Fruit fly (Drosophila melanogaster) whole organism, embryonic: ENCODE results near the gene CG32313.
A peak's percentile ranks its signal among the peaks of the same experiment; 100 is the strongest.

Experiments used
- Atf-2 ChIP-seq: fragments of 200-800 bp; sonication (Bioruptor generic); optimal IDR thresholded peaks from 2 replicates; lab custom pipeline; 2016; ENCODE audit warnings: missing biosample characterization, missing genetic modification characterization
- Atf3 ChIP-seq: fragments of 200-800 bp; sonication (Bioruptor generic); optimal IDR thresholded peaks from 3 replicates; lab custom pipeline; 2016; ENCODE audit warnings: missing biosample characterization, missing genetic modification characterization
- Atf6 ChIP-seq: fragments of 200-800 bp; sonication (Bioruptor generic); IDR thresholded peaks from 2 replicates; pipeline ENCODE4 v1.3.6; 2022; ENCODE audit warnings: missing biosample characterization, missing genetic modification characterization
- BEAF-32 ChIP-seq: fragments of 200-800 bp; sonication (Bioruptor generic); optimal IDR thresholded peaks from 3 replicates; lab custom pipeline; 2017; ENCODE audit warnings: missing biosample characterization, missing genetic modification characterization, mild to moderate bottlenecking, moderate library complexity, missing genetic modification reagents
- CG10431 ChIP-seq: fragments of 200-800 bp; sonication (Bioruptor generic); optimal IDR thresholded peaks from 3 replicates; lab custom pipeline; 2018; ENCODE audit warnings: missing biosample characterization, mild to moderate bottlenecking, missing genetic modification characterization
- CG12769 ChIP-seq: fragments of 200-800 bp; sonication (Bioruptor generic); optimal IDR thresholded peaks from 2 replicates; lab custom pipeline; 2019; ENCODE audit warnings: missing biosample characterization, mild to moderate bottlenecking, missing genetic modification characterization, moderate library complexity
- CG13287 ChIP-seq: fragments of 200-800 bp; sonication (Bioruptor generic); IDR thresholded peaks from 2 replicates; pipeline ENCODE4 v1.3.6; 2022; ENCODE audit warnings: missing biosample characterization, missing genetic modification characterization; ENCODE audit not compliant: partially characterized antibody
- CG15011 ChIP-seq: fragments of 200-800 bp; sonication (Bioruptor generic); optimal IDR thresholded peaks from 3 replicates; lab custom pipeline; 2018; ENCODE audit warnings: missing biosample characterization, mild to moderate bottlenecking, missing genetic modification characterization
- CG15073 ChIP-seq: fragments of 200-800 bp; sonication (Bioruptor generic); optimal IDR thresholded peaks from 2 replicates; lab custom pipeline; 2016; ENCODE audit warnings: missing biosample characterization, missing genetic modification characterization
- CG17359 ChIP-seq: fragments of 200-800 bp; sonication (Bioruptor generic); optimal IDR thresholded peaks from 3 replicates; lab custom pipeline; 2018; ENCODE audit warnings: missing biosample characterization, mild to moderate bottlenecking, missing genetic modification characterization, moderate library complexity
- CG18764 ChIP-seq: fragments of 200-800 bp; sonication (Bioruptor generic); optimal IDR thresholded peaks from 3 replicates; lab custom pipeline; 2016; ENCODE audit warnings: missing biosample characterization, missing genetic modification characterization
- CG31224 ChIP-seq: fragments of 200-800 bp; sonication (Bioruptor generic); IDR thresholded peaks from 2 replicates; pipeline ENCODE4 v1.3.6; 2022; ENCODE audit warnings: missing biosample characterization, missing genetic modification characterization
- CG3281 ChIP-seq: fragments of 200-800 bp; sonication (Bioruptor generic); optimal IDR thresholded peaks from 3 replicates; lab custom pipeline; 2017; ENCODE audit warnings: missing biosample characterization, mild to moderate bottlenecking, missing genetic modification characterization
- CG33557 ChIP-seq: fragments of 200-800 bp; sonication (Bioruptor generic); optimal IDR thresholded peaks from 2 replicates; lab custom pipeline; 2019; ENCODE audit warnings: missing biosample characterization, mild to moderate bottlenecking, missing genetic modification characterization, moderate library complexity
- CG4404 ChIP-seq: fragments of 200-800 bp; sonication (Bioruptor generic); IDR thresholded peaks from 2 replicates; pipeline ENCODE4 v1.3.6; 2022; ENCODE audit warnings: missing biosample characterization, missing genetic modification characterization
- CG5245 ChIP-seq: fragments of 200-800 bp; sonication (Bioruptor generic); optimal IDR thresholded peaks from 3 replicates; lab custom pipeline; 2016; ENCODE audit warnings: missing biosample characterization, missing genetic modification characterization
- CG6175 ChIP-seq: fragments of 200-800 bp; sonication (Bioruptor generic); IDR thresholded peaks from 3 replicates; pipeline ENCODE4 v1.3.6; 2022; ENCODE audit warnings: missing biosample characterization, missing genetic modification characterization
- CG8281 ChIP-seq: fragments of 200-800 bp; sonication (Bioruptor generic); optimal IDR thresholded peaks from 2 replicates; lab custom pipeline; 2018; ENCODE audit warnings: missing biosample characterization, mild to moderate bottlenecking, missing genetic modification characterization, moderate library complexity
- CG8388 ChIP-seq: fragments of 200-800 bp; sonication (Bioruptor generic); optimal IDR thresholded peaks from 2 replicates; lab custom pipeline; 2019; ENCODE audit warnings: missing biosample characterization, mild to moderate bottlenecking, missing genetic modification characterization, moderate library complexity
- CG9215 ChIP-seq: fragments of 200-800 bp; sonication (Bioruptor generic); IDR thresholded peaks from 2 replicates; pipeline ENCODE4 v1.3.6; 2022; ENCODE audit warnings: missing biosample characterization, missing genetic modification characterization
- CG9437 ChIP-seq: fragments of 200-800 bp; sonication (Bioruptor generic); optimal IDR thresholded peaks from 2 replicates; lab custom pipeline; 2018; ENCODE audit warnings: missing biosample characterization, mild to moderate bottlenecking, missing genetic modification characterization
- Deaf1 ChIP-seq: fragments of 200-800 bp; optimal IDR thresholded peaks from 3 replicates; lab custom pipeline; 2019; ENCODE audit warnings: missing biosample characterization, mild to moderate bottlenecking, missing genetic modification characterization, moderate library complexity
- Dip3 ChIP-seq: fragments of 200-800 bp; sonication (Bioruptor generic); optimal IDR thresholded peaks from 3 replicates; lab custom pipeline; 2016; ENCODE audit warnings: missing biosample characterization, missing genetic modification characterization
- Dref ChIP-seq: fragments of 200-800 bp; sonication (Bioruptor generic); IDR thresholded peaks from 2 replicates; pipeline ENCODE4 v1.3.6; 2022; ENCODE audit warnings: missing biosample characterization, missing genetic modification characterization
- Lhr ChIP-seq: fragments of 200-800 bp; sonication (Bioruptor generic); optimal IDR thresholded peaks from 3 replicates; lab custom pipeline; 2017; ENCODE audit warnings: mild to moderate bottlenecking, missing biosample characterization, missing genetic modification reagents, missing genetic modification characterization
- Myb ChIP-seq: fragments of 200-800 bp; sonication (Bioruptor generic); optimal IDR thresholded peaks from 2 replicates; lab custom pipeline; 2016; ENCODE audit warnings: missing biosample characterization, missing genetic modification characterization
- Oaz ChIP-seq: fragments of 200-800 bp; sonication (Bioruptor generic); IDR thresholded peaks from 2 replicates; pipeline ENCODE4 v1.3.6; 2022; ENCODE audit warnings: missing biosample characterization, missing genetic modification characterization
- Oli ChIP-seq: fragments of 200-800 bp; sonication (Bioruptor generic); optimal IDR thresholded peaks from 2 replicates; lab custom pipeline; 2018; ENCODE audit warnings: missing biosample characterization, mild to moderate bottlenecking, missing genetic modification characterization, moderate library complexity
- Opbp ChIP-seq: fragments of 200-800 bp; sonication (Bioruptor generic); IDR thresholded peaks from 3 replicates; pipeline ENCODE4 v1.3.6; 2022; ENCODE audit warnings: missing biosample characterization, missing genetic modification characterization; ENCODE audit not compliant: partially characterized antibody
- PHDP ChIP-seq: fragments of 200-800 bp; sonication (Bioruptor generic); optimal IDR thresholded peaks from 3 replicates; lab custom pipeline; 2018; ENCODE audit warnings: missing biosample characterization, mild to moderate bottlenecking, missing genetic modification characterization, moderate library complexity
- Stat92E ChIP-seq, 3 experiments: fragments of >200 bp in 2 of 3; fragments of 200-800 bp in 1 of 3; sonication (Bioruptor generic) in 1 of 3; optimal IDR thresholded peaks; 2 replicates each; lab custom pipeline; 2017 to 2019; ENCODE audit warnings: missing biosample characterization in 3 of 3, missing genetic modification characterization in 3 of 3, mild to moderate bottlenecking in 1 of 3, moderate library complexity in 1 of 3
- Xrp1 ChIP-seq: fragments of 200-800 bp; sonication (Bioruptor generic); IDR thresholded peaks from 2 replicates; pipeline ENCODE4 v1.3.6; 2022; ENCODE audit warnings: missing biosample characterization, missing genetic modification characterization
- amos ChIP-seq: fragments of 200-800 bp; sonication (Bioruptor generic); IDR thresholded peaks from 2 replicates; pipeline ENCODE4 v1.3.6; 2022; ENCODE audit warnings: missing biosample characterization, missing genetic modification characterization; ENCODE audit not compliant: partially characterized antibody
- ara ChIP-seq: fragments of 200-800 bp; sonication (Bioruptor generic); IDR thresholded peaks from 2 replicates; pipeline ENCODE4 v1.3.6; 2022; ENCODE audit warnings: missing biosample characterization, missing genetic modification characterization
- bab2 ChIP-seq: fragments of 200-800 bp; sonication (Bioruptor generic); optimal IDR thresholded peaks from 2 replicates; lab custom pipeline; 2016; ENCODE audit warnings: missing biosample characterization, missing genetic modification characterization
- chinmo ChIP-seq: fragments of 200-800 bp; sonication (Bioruptor generic); IDR thresholded peaks from 4 replicates; pipeline ENCODE4 v1.3.6; 2022; ENCODE audit warnings: missing biosample characterization, missing genetic modification characterization; ENCODE audit not compliant: partially characterized antibody
- ci ChIP-seq: fragments of 200-800 bp; sonication (Bioruptor generic); IDR thresholded peaks from 3 replicates; pipeline ENCODE4 v1.3.6; 2022; ENCODE audit warnings: missing biosample characterization, missing genetic modification characterization
- dan ChIP-seq: fragments of 200-800 bp; sonication (Bioruptor generic); IDR thresholded peaks from 2 replicates; pipeline ENCODE4 v1.3.6; 2022; ENCODE audit warnings: missing biosample characterization, missing genetic modification characterization
- danr ChIP-seq: fragments of 200-800 bp; sonication (Bioruptor generic); IDR thresholded peaks from 2 replicates; pipeline ENCODE4 v1.3.6; 2022; ENCODE audit warnings: missing biosample characterization, missing genetic modification characterization
- exex ChIP-seq: fragments of 200-800 bp; sonication (Bioruptor generic); optimal IDR thresholded peaks from 4 replicates; lab custom pipeline; 2018; ENCODE audit warnings: missing biosample characterization, mild to moderate bottlenecking, missing genetic modification characterization, moderate library complexity
- fd64A ChIP-seq: fragments of 200-800 bp; sonication (Bioruptor generic); optimal IDR thresholded peaks from 3 replicates; lab custom pipeline; 2018; ENCODE audit warnings: missing biosample characterization, mild to moderate bottlenecking, missing genetic modification characterization
- hbn ChIP-seq: fragments of 200-800 bp; sonication (Bioruptor generic); IDR thresholded peaks from 2 replicates; pipeline ENCODE4 v1.3.6; 2022; ENCODE audit warnings: missing biosample characterization, missing genetic modification characterization; ENCODE audit not compliant: partially characterized antibody
- jigr1 ChIP-seq: fragments of 200-800 bp; sonication (Bioruptor generic); IDR thresholded peaks from 3 replicates; pipeline ENCODE4 v1.3.6; 2022; ENCODE audit warnings: missing biosample characterization, missing genetic modification characterization
- ken ChIP-seq: fragments of 200-800 bp; sonication (Bioruptor generic); IDR thresholded peaks from 3 replicates; pipeline ENCODE4 v1.3.6; 2022; ENCODE audit warnings: missing biosample characterization, missing genetic modification characterization
- lmd ChIP-seq: fragments of 200-800 bp; sonication (Bioruptor generic); IDR thresholded peaks from 2 replicates; pipeline ENCODE4 v1.3.6; 2022; ENCODE audit warnings: missing biosample characterization, missing genetic modification characterization
- rib ChIP-seq: fragments of 200-800 bp; sonication (Bioruptor generic); IDR thresholded peaks from 2 replicates; pipeline ENCODE4 v1.3.6; 2022; ENCODE audit warnings: missing biosample characterization, missing genetic modification characterization
- sisA ChIP-seq: fragments of 200-800 bp; sonication (Bioruptor generic); IDR thresholded peaks from 2 replicates; pipeline ENCODE4 v1.3.6; 2022; ENCODE audit warnings: missing biosample characterization, missing genetic modification characterization
- toy ChIP-seq: fragments of 200-800 bp; sonication (Bioruptor generic); IDR thresholded peaks from 2 replicates; pipeline ENCODE4 v1.3.6; 2022; ENCODE audit warnings: missing biosample characterization, missing genetic modification characterization
- unpg ChIP-seq: fragments of 200-800 bp; sonication (Bioruptor generic); optimal IDR thresholded peaks from 3 replicates; lab custom pipeline; 2018; ENCODE audit warnings: missing biosample characterization, mild to moderate bottlenecking, missing genetic modification characterization, moderate library complexity

CG32313 gene

DNA sequence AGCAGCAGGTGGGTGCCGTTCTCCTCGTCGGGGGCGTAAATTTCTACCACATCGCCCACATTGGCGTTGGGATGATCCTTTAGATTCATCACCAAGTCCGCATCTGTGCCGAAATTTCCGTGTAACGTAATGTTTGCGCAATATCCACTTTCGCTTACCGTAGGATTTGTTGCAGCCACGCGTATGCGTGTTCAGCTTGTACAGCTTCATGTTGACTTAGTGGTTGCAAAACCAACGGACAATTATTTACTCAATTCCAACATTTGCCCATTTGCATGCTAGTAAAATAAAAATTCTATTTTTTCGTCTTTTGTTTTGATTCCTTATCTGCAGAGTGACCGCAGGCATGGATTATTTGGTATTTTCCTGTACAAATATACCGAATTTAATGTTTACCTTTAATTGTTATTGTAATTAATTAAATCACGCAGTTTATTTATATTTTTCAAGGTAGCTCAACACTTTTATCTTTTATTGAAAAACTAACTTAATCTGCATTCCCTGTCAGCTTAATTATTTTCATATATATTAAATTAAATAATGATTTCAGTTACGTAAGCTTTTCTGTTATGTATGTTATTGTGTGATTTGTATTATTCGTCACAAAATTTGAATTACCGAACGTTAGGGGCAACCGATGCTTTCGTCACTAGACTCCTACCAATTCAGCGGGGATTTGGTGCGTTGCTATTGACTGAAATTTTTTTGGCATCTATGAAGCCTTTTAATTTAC is 11.7 kb downstream of the CG32313 start, which contains the start of gene Iml1 (continued):
- TF ChIP-seq dan (no peak), lmd (GFP tag; lab: Robert Waterston, UW) (peak; percentile 63; the same call in 1 of the 2 replicates), CG15011 (GFP tag; lab: Kevin White, UChicago) (no peak), bab2 (GFP tag; lab: Kevin White, UChicago) (no peak), CG13287 (peak; percentile 25; the same call in 1 of the 2 replicates), CG3281 (GFP tag; lab: Kevin White, UChicago) (no peak), CG12769 (tag; lab: Kevin White, UChicago) (no peak), exex (tag; lab: Kevin White, UChicago) (peak; percentile 49), Dref (GFP tag; lab: Robert Waterston, UW) (no peak), danr (GFP tag; lab: Robert Waterston, UW) (no peak), CG4404 (peak; percentile 41; the same call in 1 of the 2 replicates), CG33557 (GFP tag; lab: Kevin White, UChicago) (no peak), Atf-2 (GFP tag; lab: Kevin White, UChicago) (no peak), CG15073 (no peak), BEAF-32 (GFP tag; lab: Kevin White, UChicago) (no peak), rib (GFP tag; lab: Robert Waterston, UW) (no peak), jigr1 (GFP tag; lab: Robert Waterston, UW) (peak; percentile 44; the same call in 1 of the 3 replicates), ci (no peak), Myb (GFP tag; lab: Kevin White, UChicago) (peak; percentile 52), fd64A (GFP tag; lab: Kevin White, UChicago) (no peak), CG31224 (GFP tag; lab: Robert Waterston, UW) (0 out of 2 replicates have a peak, but pooled peaks have one; percentile 23), CG8281 (no peak), CG8388 (peak; percentile 32), ara (GFP tag; lab: Robert Waterston, UW) (no peak), toy (GFP tag; lab: Robert Waterston, UW) (0 out of 2 replicates have a peak, but pooled peaks have one; percentile 14), PHDP (no peak), CG9437 (peak; percentile 83), chinmo (no peak), Atf3 (GFP tag; lab: Kevin White, UChicago) (no peak), Deaf1 (tag; lab: Kevin White, UChicago) (no peak), Stat92E (GFP tag; optimal IDR thresholded peaks at IDR 0.05; lab: Kevin White, UChicago) (no peak), hbn (no peak), CG10431 (GFP tag; lab: Kevin White, UChicago) (no peak), Lhr (GFP tag; lab: Kevin White, UChicago) (no peak), sisA (GFP tag; lab: Robert Waterston, UW) (peak; percentile 56), ken (GFP tag; lab: Robert Waterston, UW) (0 out of 3 replicates have a peak, but pooled peaks have one; percentile 23), unpg (GFP tag; lab: Kevin White, UChicago) (no peak), amos (GFP tag; lab: Robert Waterston, UW) (no peak), CG17359 (tag; lab: Kevin White, UChicago) (no peak), CG5245 (GFP tag; lab: Kevin White, UChicago) (no peak), CG18764 (GFP tag; lab: Kevin White, UChicago) (no peak), Xrp1 (no peak), Oaz (GFP tag; lab: Robert Waterston, UW) (no peak), Atf6 (peak; percentile 33; the same call in 1 of the 2 replicates), Opbp (GFP tag; lab: Robert Waterston, UW) (no peak), CG6175 (GFP tag; lab: Robert Waterston, UW) (no peak), CG9215 (GFP tag; lab: Robert Waterston, UW) (peak; percentile 45), Oli (tag; lab: Kevin White, UChicago) (peak; percentile 11), Dip3 (GFP tag; lab: Kevin White, UChicago) (peak; percentile 12)
